Worm (Caenorhabditis elegans): Measurements from ENCODE around the gene str-12.
"Not testable (repeated sequence)": the region's sequence is repeated elsewhere in the genome, so short reads cannot be mapped to it uniquely, and the experiment has no call there.

DNA sequence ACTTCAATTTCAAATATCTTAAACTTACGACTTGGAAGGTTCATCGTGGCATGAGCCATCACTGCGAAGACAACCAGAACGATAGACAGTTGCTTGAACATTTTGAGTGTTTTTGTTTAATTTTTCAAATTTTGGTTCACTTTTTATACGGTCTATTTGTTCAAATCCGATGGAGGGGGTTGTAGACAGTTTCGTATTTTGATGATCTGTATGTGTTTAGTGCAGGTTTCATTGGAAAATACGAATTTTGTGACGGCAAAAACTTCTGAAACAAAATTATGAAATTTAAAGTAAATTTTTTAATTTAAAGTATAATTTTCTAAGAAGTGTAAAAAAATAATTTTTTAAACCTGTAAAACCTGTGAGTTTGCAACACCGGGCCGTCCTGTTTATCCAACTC is 32.5 kb downstream of the str-12 start, which contains the start of gene C55A1.4:
- not testable (repeated sequence) for TF ChIP-seq sptf-2 (GFP tag; optimal IDR thresholded peaks at IDR 0.05); F52B5.7 (tag; optimal IDR thresholded peaks at IDR 0.05); B0261.1 (tag; optimal IDR thresholded peaks at IDR 0.05); dox-1 (GFP tag; IDR thresholded peaks at IDR 0.05); attf-6 (GFP tag; IDR thresholded peaks at IDR 0.05); ccch-3 (GFP tag; optimal IDR thresholded peaks at IDR 0.05); nfya-1 (tag; optimal IDR thresholded peaks at IDR 0.05; ENCODE audit: borderline replicate concordance, insufficient read depth)
